Fruit fly (Drosophila melanogaster): Measurements from ENCODE around the gene CG7857.

Gene CG7857

DNA sequence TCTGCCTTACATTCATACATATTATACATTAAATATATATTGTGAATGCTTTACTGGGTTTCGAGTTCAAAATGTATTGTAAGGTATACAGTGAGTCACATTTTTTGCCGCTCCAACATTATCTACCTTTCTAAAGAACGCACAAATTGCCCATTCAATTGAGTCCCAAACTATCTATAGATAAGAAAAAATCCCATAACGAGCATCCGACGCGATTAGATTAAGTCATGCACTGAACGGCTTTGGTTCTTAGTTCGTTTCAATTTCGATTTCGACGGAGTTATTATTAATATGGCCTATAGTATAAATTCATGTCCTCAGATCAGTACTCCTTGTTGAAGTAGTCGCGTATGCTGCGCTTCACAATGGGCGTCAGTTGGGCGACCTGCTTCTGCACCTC lies 12.8 kb upstream of the CG7857 start (continued):
- peak in 1 of 2 experiments; percentile 33 for TF ChIP-seq eve (GFP tag; optimal IDR thresholded peaks at IDR 0.05)
- TF ChIP-seq Oaz (GFP tag; IDR thresholded peaks at IDR 0.05), result no peak
- 0 out of 2 replicates have a peak, but pooled peaks have one; percentile 18 for TF ChIP-seq H2.0 (GFP tag; IDR thresholded peaks at IDR 0.05)
- no peak for TF ChIP-seq CG4617 (GFP tag; optimal IDR thresholded peaks at IDR 0.05; ENCODE audit: borderline replicate concordance)
- no peak for TF ChIP-seq Hr51 (GFP tag; optimal IDR thresholded peaks at IDR 0.05)
- 0 out of 3 replicates have a peak, but pooled peaks have one; percentile 24 for TF ChIP-seq zfh1 (GFP tag; IDR thresholded peaks at IDR 0.05)
- TF ChIP-seq CG15696 (tag; optimal IDR thresholded peaks at IDR 0.05), result peak; percentile 12
- no peak for TF ChIP-seq Kr (GFP tag; optimal IDR thresholded peaks at IDR 0.05)
- TF ChIP-seq NC2β (GFP tag; optimal IDR thresholded peaks at IDR 0.05), result no peak
- no peak for TF ChIP-seq nmo (GFP tag; optimal IDR thresholded peaks at IDR 0.05)
- TF ChIP-seq CG17361 (GFP tag; IDR thresholded peaks at IDR 0.05), result no peak
- TF ChIP-seq CG8944 (GFP tag; optimal IDR thresholded peaks at IDR 0.05), result no peak
- TF ChIP-seq CG13775 (GFP tag; optimal IDR thresholded peaks at IDR 0.05), result no peak
- TF ChIP-seq CG18476 (GFP tag; optimal IDR thresholded peaks at IDR 0.05), result no peak
- TF ChIP-seq dm (GFP tag; optimal IDR thresholded peaks at IDR 0.05), result no peak
- peak; percentile 8 for TF ChIP-seq grn (GFP tag; optimal IDR thresholded peaks at IDR 0.05)
- no peak for TF ChIP-seq CG31388 (GFP tag; optimal IDR thresholded peaks at IDR 0.05)
- TF ChIP-seq CG34376 (GFP tag; optimal IDR thresholded peaks at IDR 0.05), result peak; percentile 25
- TF ChIP-seq da (GFP tag; optimal IDR thresholded peaks at IDR 0.05), result no peak
- TF ChIP-seq CG31441 (GFP tag; IDR thresholded peaks at IDR 0.05), result no peak

DNA sequence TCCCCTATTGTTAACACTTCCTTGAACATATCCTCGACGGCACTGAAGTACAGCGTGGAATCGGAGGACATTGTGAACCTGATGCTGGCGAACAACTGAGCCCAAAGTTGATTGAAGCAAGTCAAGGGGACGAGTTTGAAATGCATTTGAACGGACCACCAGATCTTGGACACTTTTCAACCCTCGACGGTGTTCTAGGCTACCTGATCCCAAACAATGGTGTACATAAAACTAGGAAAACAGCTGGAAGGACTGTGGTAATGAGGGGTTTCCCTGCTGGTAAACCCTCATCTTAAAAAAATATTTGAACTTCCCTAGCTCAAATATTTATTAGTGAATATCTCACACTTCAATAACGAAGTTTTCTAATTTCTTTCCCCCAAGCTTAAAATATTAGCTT lies 12.3 kb upstream of the CG7857 start, which contains the start of gene CG13454:
CG13454 (minus strand) TSS at position 101 of the 400 bp plus-strand sequence.
- TF ChIP-seq CG11560 (tag; IDR thresholded peaks at IDR 0.05) (no peak), zen (tag; optimal IDR thresholded peaks at IDR 0.05) (peak; percentile 69), sens (GFP tag) (peak; percentile 60), twi (tag; optimal IDR thresholded peaks at IDR 0.05) (peak; percentile 36), CG10565 (GFP tag; optimal IDR thresholded peaks at IDR 0.05) (no peak), Awh (GFP tag; IDR thresholded peaks at IDR 0.05) (0 out of 2 replicates have a peak, but pooled peaks have one; percentile 10), tll (GFP tag; optimal IDR thresholded peaks at IDR 0.05) (peak in 1 of 2 experiments; percentile 32), crp (GFP tag; optimal IDR thresholded peaks at IDR 0.05) (peak in 1 of 2 experiments; percentile 1), CG2199 (GFP tag; IDR thresholded peaks at IDR 0.05) (0 out of 3 replicates have a peak, but pooled peaks have one; percentile 21), D (optimal IDR thresholded peaks at IDR 0.05) (no peak), D (GFP tag; optimal IDR thresholded peaks at IDR 0.05) (no peak), Xrp1 (GFP tag; IDR thresholded peaks at IDR 0.05) (0 out of 2 replicates have a peak, but pooled peaks have one; percentile 8), pros (GFP tag; optimal IDR thresholded peaks at IDR 0.05) (peak; percentile 44), Kr (GFP tag; optimal IDR thresholded peaks at IDR 0.05) (peak; percentile 8)

DNA sequence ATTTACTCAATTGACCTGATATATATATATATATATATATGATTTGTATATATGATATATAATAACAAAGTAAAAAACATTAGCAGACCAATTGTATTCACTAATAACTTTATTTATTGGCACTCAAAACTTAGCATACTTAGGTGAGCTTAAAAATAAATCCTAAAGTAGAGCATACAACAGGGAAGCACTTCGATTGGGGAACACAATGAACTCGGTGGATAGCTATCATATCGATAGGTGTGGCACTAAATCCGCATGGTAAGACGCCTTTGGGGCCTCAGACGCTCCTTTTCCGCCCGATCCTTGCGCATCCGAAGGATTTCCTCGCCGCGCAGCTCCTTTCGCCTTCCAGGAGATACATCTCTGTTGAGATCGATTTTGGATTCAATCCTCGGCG lies 11.7 kb upstream of the CG7857 start:
- no peak for TF ChIP-seq Hr78 (GFP tag; optimal IDR thresholded peaks at IDR 0.05)
- TF ChIP-seq prd (optimal IDR thresholded peaks at IDR 0.05), result no peak
- no peak for TF ChIP-seq prd (GFP tag; IDR thresholded peaks at IDR 0.05)
- no peak for TF ChIP-seq CG31441 (GFP tag; IDR thresholded peaks at IDR 0.05)
- TF ChIP-seq CG1529 (GFP tag; optimal IDR thresholded peaks at IDR 0.05), result no peak
- no peak for TF ChIP-seq CG10267 (tag; optimal IDR thresholded peaks at IDR 0.05)
- TF ChIP-seq CG34224 (GFP tag; IDR thresholded peaks at IDR 0.05; ENCODE audit: partially characterized antibody), result peak; percentile 43; the same call in 2 of the 3 replicates
- peak; percentile 34 for TF ChIP-seq Bgb (GFP tag; IDR thresholded peaks at IDR 0.05; ENCODE audit: partially characterized antibody)
- TF ChIP-seq CG13287 (GFP tag; IDR thresholded peaks at IDR 0.05; ENCODE audit: partially characterized antibody), result peak; percentile 36; the same call in 1 of the 2 replicates
- TF ChIP-seq Sin3A (optimal IDR thresholded peaks at IDR 0.05), result no peak
- TF ChIP-seq CG7928 (GFP tag; optimal IDR thresholded peaks at IDR 0.05), result no peak
- no peak for TF ChIP-seq odd (GFP tag; optimal IDR thresholded peaks at IDR 0.05)
- no peak for TF ChIP-seq CG10147 (GFP tag; optimal IDR thresholded peaks at IDR 0.05)
- TF ChIP-seq Optix (GFP tag; IDR thresholded peaks at IDR 0.05), result no peak
- peak; percentile 50; the same call in 1 of the 4 replicates for TF ChIP-seq Dll (GFP tag; IDR thresholded peaks at IDR 0.05; ENCODE audit: partially characterized antibody)
- no peak for TF ChIP-seq CG9609 (GFP tag; optimal IDR thresholded peaks at IDR 0.05)
- no peak for TF ChIP-seq cato (GFP tag; optimal IDR thresholded peaks at IDR 0.05; ENCODE audit: borderline replicate concordance)
- no peak for TF ChIP-seq usp (GFP tag; optimal IDR thresholded peaks at IDR 0.05)
